Fruit fly (Drosophila melanogaster): ENCODE results near the gene CG4928.

DNA sequence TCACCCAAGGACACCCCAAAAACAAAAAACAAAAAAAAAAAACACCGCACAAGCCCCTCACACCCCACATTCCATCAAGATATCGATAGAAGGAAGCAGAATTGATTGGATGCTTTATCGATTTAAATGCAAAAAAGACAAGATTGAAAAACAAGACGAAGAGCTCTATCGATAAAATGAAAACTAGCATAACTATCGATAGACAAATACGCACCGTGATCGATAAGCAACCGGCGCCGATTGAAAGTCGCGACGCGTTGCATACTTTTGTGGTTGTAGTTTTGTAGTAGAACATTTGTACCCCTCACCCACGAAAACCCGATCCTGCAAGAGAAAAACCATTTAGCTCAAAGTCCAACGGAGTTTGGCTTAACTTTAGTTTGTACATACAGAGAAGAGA lies 23.7 kb downstream of the CG4928 start:
- TF ChIP-seq CG8478 (optimal IDR thresholded peaks at IDR 0.05), result no peak
- no peak for TF ChIP-seq EcR (GFP tag; optimal IDR thresholded peaks at IDR 0.05)

Measured in whole organism.